Fruit fly (Drosophila melanogaster): ENCODE data around the gene Pde6.

Pde6 gene

dm6 chr3R:14548752-14549151 is 9.4 kb downstream of the Pde6 start:
- TF ChIP-seq kay (GFP tag; ENCODE audit: borderline replicate concordance) = no peak
- no peak for TF ChIP-seq Hr96 (GFP tag; optimal IDR thresholded peaks at IDR 0.05)
- no peak for TF ChIP-seq pad (GFP tag; optimal IDR thresholded peaks at IDR 0.05)
- no peak for TF ChIP-seq cnc (optimal IDR thresholded peaks at IDR 0.05)
- TF ChIP-seq CG33017 (tag; optimal IDR thresholded peaks at IDR 0.05) = no peak
- TF ChIP-seq CG5204 (GFP tag; optimal IDR thresholded peaks at IDR 0.05) = no peak
- no peak for TF ChIP-seq Crg-1 (GFP tag; optimal IDR thresholded peaks at IDR 0.05)
- TF ChIP-seq CG11617 (GFP tag; optimal IDR thresholded peaks at IDR 0.05) = no peak
- TF ChIP-seq tj (GFP tag; optimal IDR thresholded peaks at IDR 0.05) = no peak
- no peak for TF ChIP-seq toe (GFP tag; optimal IDR thresholded peaks at IDR 0.05)
- TF ChIP-seq Mnt (GFP tag; optimal IDR thresholded peaks at IDR 0.05) = no peak

DNA sequence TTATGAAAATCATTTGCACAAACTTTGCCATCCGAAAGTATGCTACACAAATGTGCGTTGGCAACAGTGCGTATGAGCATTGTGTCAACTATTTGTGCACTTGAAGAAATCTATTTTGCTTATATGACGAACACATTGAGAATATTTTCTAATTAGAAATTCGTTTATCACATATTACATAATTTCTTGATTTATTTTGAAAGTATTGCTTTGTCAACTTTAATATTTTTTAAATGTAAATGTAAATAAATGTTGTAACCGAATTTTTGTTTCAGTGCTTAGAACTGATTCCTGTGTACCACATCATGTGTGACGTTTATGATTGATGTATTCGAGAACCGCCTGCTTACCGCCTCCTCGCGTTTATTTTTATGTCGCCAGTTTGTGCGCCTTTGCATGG is 16.1 kb downstream of the Pde6 start:
- TF ChIP-seq CG33017 (tag; optimal IDR thresholded peaks at IDR 0.05) (no peak), Crg-1 (GFP tag; optimal IDR thresholded peaks at IDR 0.05) (no peak), CG7101 (tag; optimal IDR thresholded peaks at IDR 0.05) (no peak), toe (GFP tag; optimal IDR thresholded peaks at IDR 0.05) (no peak), ovo (GFP tag; optimal IDR thresholded peaks at IDR 0.05) (no peak), CG5204 (GFP tag; optimal IDR thresholded peaks at IDR 0.05) (no peak), cic (GFP tag; optimal IDR thresholded peaks at IDR 0.05) (no peak), pad (GFP tag; optimal IDR thresholded peaks at IDR 0.05) (no peak), bab1 (GFP tag; optimal IDR thresholded peaks at IDR 0.05) (no peak), CG7045 (GFP tag; optimal IDR thresholded peaks at IDR 0.05) (no peak), CG11617 (GFP tag; optimal IDR thresholded peaks at IDR 0.05) (no peak), Clk (GFP tag; optimal IDR thresholded peaks at IDR 0.05) (no peak), Hr96 (GFP tag; optimal IDR thresholded peaks at IDR 0.05) (no peak), kay (GFP tag; ENCODE audit: borderline replicate concordance) (no peak), cnc (optimal IDR thresholded peaks at IDR 0.05) (no peak), CG12768 (GFP tag; optimal IDR thresholded peaks at IDR 0.05) (no peak), tj (GFP tag; optimal IDR thresholded peaks at IDR 0.05) (no peak)

DNA sequence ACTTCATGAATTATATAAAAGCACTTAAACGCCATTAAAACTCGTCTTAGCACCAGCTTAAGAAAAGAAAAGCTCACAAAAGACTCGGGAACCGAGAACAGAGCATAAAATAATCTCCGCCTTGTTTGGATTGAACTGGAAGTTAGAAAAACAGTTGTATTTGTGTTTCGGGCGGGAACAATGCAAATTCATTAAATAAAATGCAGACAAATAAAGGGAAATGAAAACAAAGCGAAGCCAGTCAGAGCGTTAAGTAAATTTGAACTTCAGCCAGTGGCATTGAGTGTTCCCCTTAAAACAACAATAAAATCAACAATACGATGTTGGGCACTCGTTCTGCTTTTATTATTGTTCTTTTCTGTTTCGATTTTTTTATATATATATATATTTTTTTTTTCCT is 31.4 kb downstream of the Pde6 start:
- TF ChIP-seq cic (GFP tag; optimal IDR thresholded peaks at IDR 0.05) (no peak), Crg-1 (GFP tag; optimal IDR thresholded peaks at IDR 0.05) (no peak), toe (GFP tag; optimal IDR thresholded peaks at IDR 0.05) (no peak), CG33017 (tag; optimal IDR thresholded peaks at IDR 0.05) (no peak), bab1 (GFP tag; optimal IDR thresholded peaks at IDR 0.05) (no peak), cnc (optimal IDR thresholded peaks at IDR 0.05) (no peak), CG14711 (tag; optimal IDR thresholded peaks at IDR 0.05) (no peak), kay (GFP tag; ENCODE audit: borderline replicate concordance) (no peak), Hr96 (GFP tag; optimal IDR thresholded peaks at IDR 0.05) (no peak), tj (GFP tag; optimal IDR thresholded peaks at IDR 0.05) (no peak)

- no peak for TF ChIP-seq kay (GFP tag; ENCODE audit: borderline replicate concordance)
- no peak for TF ChIP-seq ovo (GFP tag; optimal IDR thresholded peaks at IDR 0.05)
- TF ChIP-seq CG1620 (GFP tag; optimal IDR thresholded peaks at IDR 0.05) = no peak
- TF ChIP-seq CG7101 (tag; optimal IDR thresholded peaks at IDR 0.05) = no peak
Observed at dm6 chr3R:14520749-14521148, 37.4 kb downstream of the Pde6 start, which contains the start of gene Cyp313a1. Gene Cyp313a1 (plus strand): TSS chr3R:14521049.

dm6 chr3R:14516742-14517141 is 41.4 kb downstream of the Pde6 start, which contains the start of gene CG34273:
Gene CG34273 (plus strand): TSS chr3R:14517042.
- no peak for TF ChIP-seq Crg-1 (GFP tag; optimal IDR thresholded peaks at IDR 0.05)
- TF ChIP-seq cnc (optimal IDR thresholded peaks at IDR 0.05) = no peak
- TF ChIP-seq CG5204 (GFP tag; optimal IDR thresholded peaks at IDR 0.05) = no peak
- no peak for TF ChIP-seq CG12768 (GFP tag; optimal IDR thresholded peaks at IDR 0.05)
- no peak for TF ChIP-seq CG14711 (tag; optimal IDR thresholded peaks at IDR 0.05)
- no peak for TF ChIP-seq cic (GFP tag; optimal IDR thresholded peaks at IDR 0.05)

DNA sequence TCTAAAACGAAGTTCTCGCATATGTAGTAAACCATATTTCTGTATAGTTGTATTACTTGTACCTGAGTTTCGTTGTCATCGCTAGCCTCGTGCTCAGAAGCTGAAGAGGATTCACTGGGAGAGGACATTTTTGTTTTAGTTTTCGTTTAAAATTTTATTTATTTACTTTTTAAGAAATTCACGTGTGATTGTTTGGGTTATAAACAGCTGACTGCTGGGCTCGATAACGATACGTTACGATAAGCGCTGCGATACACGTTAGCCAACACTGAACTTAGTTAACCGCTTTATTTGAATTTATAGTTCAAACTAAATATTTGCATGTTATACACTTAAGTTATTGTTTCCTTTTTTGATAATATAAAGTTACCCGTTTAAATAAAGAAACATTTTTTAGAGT is 44.7 kb downstream of the Pde6 start, which contains the start of gene CG8461:
Gene CG8461, minus strand, starts transcription at position 218 of the 400 bp plus-strand sequence.
- TF ChIP-seq tj (GFP tag; optimal IDR thresholded peaks at IDR 0.05) = no peak
- TF ChIP-seq Hr96 (GFP tag; optimal IDR thresholded peaks at IDR 0.05) = no peak
- peak; percentile 82 for TF ChIP-seq Mnt (GFP tag; optimal IDR thresholded peaks at IDR 0.05)
- TF ChIP-seq toe (GFP tag; optimal IDR thresholded peaks at IDR 0.05) = no peak
- TF ChIP-seq CG33017 (tag; optimal IDR thresholded peaks at IDR 0.05) = no peak
- TF ChIP-seq CG7045 (GFP tag; optimal IDR thresholded peaks at IDR 0.05) = no peak
- no peak for TF ChIP-seq bab1 (GFP tag; optimal IDR thresholded peaks at IDR 0.05)
- no peak for TF ChIP-seq cic (GFP tag; optimal IDR thresholded peaks at IDR 0.05)
- peak; percentile 89 for TF ChIP-seq kay (GFP tag; ENCODE audit: borderline replicate concordance)

DNA sequence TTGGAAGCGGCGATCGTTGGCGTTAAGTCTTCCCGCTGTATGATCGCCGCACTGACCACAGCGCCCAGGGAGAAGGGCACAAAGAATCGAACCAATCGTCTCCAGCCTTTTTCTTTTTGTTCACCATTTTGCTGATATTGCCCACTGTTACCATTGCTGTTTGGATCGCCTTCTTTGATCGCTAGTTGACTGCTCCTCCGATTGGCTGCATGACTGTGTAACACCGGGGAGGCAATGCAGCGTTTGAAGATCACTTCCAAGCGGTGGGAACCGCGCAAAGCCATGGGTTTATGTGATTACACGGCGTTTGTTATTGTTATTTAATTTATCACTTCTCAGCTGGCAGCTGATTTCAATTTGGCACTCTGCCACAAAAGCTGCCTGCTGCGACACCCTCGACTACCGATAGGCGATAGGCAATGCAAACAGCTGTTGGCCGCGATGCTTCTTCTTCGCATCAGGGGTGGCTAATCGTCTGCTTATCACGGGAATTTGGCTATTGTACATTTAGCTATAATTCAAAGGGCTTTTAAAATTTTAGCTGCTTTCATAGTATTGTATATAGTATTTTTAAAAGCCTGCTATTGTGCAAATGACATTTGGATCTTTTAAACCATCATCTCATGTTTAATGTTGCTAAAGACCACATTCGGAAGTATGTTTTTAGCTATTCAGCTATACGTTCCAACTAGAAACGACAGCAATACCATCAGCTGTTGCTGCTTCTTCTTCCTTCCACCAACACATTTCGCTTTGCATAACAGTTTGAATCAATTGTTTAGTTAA is 46.8 kb downstream of the Pde6 start, which contains the start of the genes HtrA2 and mRpL11:
Gene HtrA2, minus strand, starts transcription at position 590 of the 786 bp plus-strand sequence.
Gene mRpL11, plus strand, starts transcription at position 716 of the 786 bp plus-strand sequence.
- TF ChIP-seq CG7045 (GFP tag; optimal IDR thresholded peaks at IDR 0.05) (peak; percentile 47), CG1620 (GFP tag; optimal IDR thresholded peaks at IDR 0.05) (peak; percentile 55), CG33017 (tag; optimal IDR thresholded peaks at IDR 0.05) (peak; percentile 5), cnc (optimal IDR thresholded peaks at IDR 0.05) (no peak), pad (GFP tag; optimal IDR thresholded peaks at IDR 0.05) (peak; percentile 42), toe (GFP tag; optimal IDR thresholded peaks at IDR 0.05) (peak; percentile 85), tj (GFP tag; optimal IDR thresholded peaks at IDR 0.05) (peak; percentile 30), CG14711 (tag; optimal IDR thresholded peaks at IDR 0.05) (peak; percentile 61), Hr96 (GFP tag; optimal IDR thresholded peaks at IDR 0.05) (peak; percentile 70), Crg-1 (GFP tag; optimal IDR thresholded peaks at IDR 0.05) (no peak), CG11617 (GFP tag; optimal IDR thresholded peaks at IDR 0.05) (peak; percentile 61), kay (GFP tag; ENCODE audit: borderline replicate concordance) (no peak), Mnt (GFP tag; optimal IDR thresholded peaks at IDR 0.05) (peak; percentile 74), CG5204 (GFP tag; optimal IDR thresholded peaks at IDR 0.05) (peak; percentile 75), CG7101 (tag; optimal IDR thresholded peaks at IDR 0.05) (peak; percentile 60), CG12768 (GFP tag; optimal IDR thresholded peaks at IDR 0.05) (peak; percentile 52), Clk (GFP tag; optimal IDR thresholded peaks at IDR 0.05) (no peak), ovo (GFP tag; optimal IDR thresholded peaks at IDR 0.05) (peak; percentile 15), cic (GFP tag; optimal IDR thresholded peaks at IDR 0.05) (no peak), bab1 (GFP tag; optimal IDR thresholded peaks at IDR 0.05) (peak; percentile 75)
